Worm (Caenorhabditis elegans): ENCODE measurements around the gene fbxa-11.

ce11 chrIII:998855-999254 lies 48.2 kb downstream of the fbxa-11 start:
- no peak for TF ChIP-seq flt-1 (GFP tag; IDR thresholded peaks at IDR 0.05)
- TF ChIP-seq hmg-4 (GFP tag; optimal IDR thresholded peaks at IDR 0.05) = no peak
- no peak for TF ChIP-seq tra-4 (tag; optimal IDR thresholded peaks at IDR 0.05)
- no peak for TF ChIP-seq F13C5.2 (tag; optimal IDR thresholded peaks at IDR 0.05)

All from whole organism, early embryonic.